Fruit fly (Drosophila melanogaster) whole organism, pupa: ENCODE results near the gene CG4830.

Source experiments
- CG10348 ChIP-seq: fragments of 200-800 bp; sonication (Bioruptor generic); IDR thresholded peaks from 2 replicates; pipeline ENCODE4 v1.3.6; 2022; ENCODE audit warnings: missing biosample characterization, missing genetic modification characterization
- CG13204 ChIP-seq: fragments of 200-800 bp; sonication (Bioruptor generic); optimal IDR thresholded peaks from 2 replicates; lab custom pipeline; 2018; ENCODE audit warnings: missing biosample characterization, mild to moderate bottlenecking, missing genetic modification characterization, moderate library complexity
- CG17806 ChIP-seq: fragments of 200-800 bp; sonication (Bioruptor generic); optimal IDR thresholded peaks from 2 replicates; lab custom pipeline; 2018; ENCODE audit warnings: missing biosample characterization, mild to moderate bottlenecking, missing genetic modification characterization, moderate library complexity
- CG32121 ChIP-seq: fragments of 200-800 bp; sonication (Bioruptor generic); IDR thresholded peaks from 2 replicates; pipeline ENCODE4 v1.3.6; 2022; ENCODE audit warnings: missing biosample characterization, missing genetic modification characterization
- CG8301 ChIP-seq: fragments of 200-800 bp; sonication (Bioruptor generic); optimal IDR thresholded peaks from 2 replicates; lab custom pipeline; 2018; ENCODE audit warnings: missing biosample characterization, mild to moderate bottlenecking, missing genetic modification characterization
- D1 ChIP-seq: fragments of 200-800 bp; sonication (Bioruptor generic); optimal IDR thresholded peaks from 2 replicates; lab custom pipeline; 2018; ENCODE audit warnings: missing biosample characterization, mild to moderate bottlenecking, missing genetic modification characterization, moderate library complexity
- EcR ChIP-seq: fragments of 200-800 bp; sonication (Bioruptor generic); optimal IDR thresholded peaks from 3 replicates; lab custom pipeline; 2019; ENCODE audit warnings: missing biosample characterization, missing genetic modification characterization, mild to moderate bottlenecking, moderate library complexity, missing genetic modification reagents
- Ets98B ChIP-seq: fragments of 200-800 bp; sonication (Bioruptor generic); IDR thresholded peaks from 2 replicates; pipeline ENCODE4 v1.3.6; 2022; ENCODE audit warnings: missing biosample characterization, missing genetic modification characterization

dm6 chr3R:12168348-12168747 is 41.8 kb downstream of the CG4830 start:
- TF ChIP-seq Ets98B (peak; percentile 18; the same call in 1 of the 2 replicates), CG10348 (GFP tag; lab: Robert Waterston, UW) (no peak), CG13204 (GFP tag; lab: Kevin White, UChicago) (no peak), EcR (GFP tag; lab: Kevin White, UChicago) (no peak), CG17806 (no peak), CG32121 (GFP tag; lab: Robert Waterston, UW) (no peak), CG8301 (tag; lab: Kevin White, UChicago) (no peak), D1 (tag; lab: Kevin White, UChicago) (no peak)
